Worm (Caenorhabditis elegans) whole organism, L4 larva: ENCODE data around the gene C52G5.2.
A peak's percentile ranks its signal among the peaks of the same experiment; 100 is the strongest.

ENCODE experiments used
- D1046.2 ChIP-seq: fragments of 200-800 bp; sonication (Bioruptor generic); IDR thresholded peaks from 2 replicates; pipeline ENCODE4 v1.3.6; 2022; ENCODE audit warnings: missing genetic modification characterization, missing compliant biosample characterization
- F26F4.8 ChIP-seq: fragments of 200-800 bp; sonication (Bioruptor generic); conservative IDR thresholded peaks from 2 replicates; pipeline ENCODE4 v1.3.6; 2022; ENCODE audit warnings: missing genetic modification characterization, missing compliant biosample characterization
- F44E2.7 ChIP-seq: fragments of 200-800 bp; sonication (Bioruptor generic); IDR thresholded peaks from 2 replicates; pipeline ENCODE4 v2.1.2; 2022; ENCODE audit warnings: missing genetic modification characterization, missing compliant biosample characterization
- T26A8.4 ChIP-seq: fragments of 200-800 bp; sonication (Bioruptor generic); IDR thresholded peaks from 2 replicates; pipeline ENCODE4 v1.3.6; 2022; ENCODE audit warnings: missing genetic modification characterization, missing compliant biosample characterization
- Y105C5A.15 ChIP-seq: fragments of 200-800 bp; sonication (Bioruptor generic); IDR thresholded peaks from 2 replicates; pipeline ENCODE4 v1.3.6; 2022; ENCODE audit warnings: missing genetic modification characterization, missing compliant biosample characterization
- Y75B8A.6 ChIP-seq: fragments of 200-800 bp; sonication (Bioruptor generic); IDR thresholded peaks from 2 replicates; pipeline ENCODE4 v1.3.6; 2022; ENCODE audit warnings: missing genetic modification reagents, missing genetic modification characterization, missing compliant biosample characterization
- ZK546.5 ChIP-seq, 2 experiments: sonication (generic microtip); optimal IDR thresholded peaks; 2 replicates each; lab custom pipeline; 2017; ENCODE audit warnings: missing biosample characterization in 2 of 2, missing genetic modification characterization in 2 of 2
- aha-1 ChIP-seq: fragments of 150-350 bp; peaks from one replicate; lab custom pipeline; 2014; ENCODE audit warnings: missing biosample characterization, missing genetic modification characterization
- aly-2 ChIP-seq: sonication (generic microtip); optimal IDR thresholded peaks from 2 replicates; lab custom pipeline; 2018; ENCODE audit warnings: missing biosample characterization, missing genetic modification characterization
- ama-1 ChIP-seq: fragments of 150-350 bp; optimal IDR thresholded peaks from 2 replicates; lab custom pipeline; 2014; ENCODE audit warnings: inconsistent platforms, mixed read lengths
- ceh-32 ChIP-seq: sonication (generic microtip); optimal IDR thresholded peaks from 2 replicates; lab custom pipeline; 2016; ENCODE audit warnings: mild to moderate bottlenecking, missing genetic modification characterization, missing compliant biosample characterization; ENCODE audit not compliant: poor library complexity
- ceh-44 ChIP-seq: fragments of 200-800 bp; sonication (Bioruptor generic); IDR thresholded peaks from 2 replicates; pipeline ENCODE4 v1.3.6; 2022; ENCODE audit warnings: missing genetic modification reagents, missing genetic modification characterization, missing compliant biosample characterization
- cey-2 ChIP-seq: sonication (generic microtip); optimal IDR thresholded peaks from 3 replicates; lab custom pipeline; 2017; ENCODE audit warnings: missing genetic modification characterization, mild to moderate bottlenecking, missing compliant biosample characterization, antibody characterized with exemption, borderline replicate concordance; ENCODE audit not compliant: insufficient read depth
- ctbp-1 ChIP-seq: fragments of 200-800 bp; sonication (Bioruptor generic); IDR thresholded peaks from 2 replicates; pipeline ENCODE4 v1.3.6; 2022; ENCODE audit warnings: missing genetic modification reagents, missing genetic modification characterization, missing compliant biosample characterization
- daf-12 ChIP-seq: fragments of 150-350 bp; optimal IDR thresholded peaks from 2 replicates; lab custom pipeline; 2014; ENCODE audit warnings: missing biosample characterization, missing genetic modification reagents, missing genetic modification characterization
- daf-19 ChIP-seq: fragments of 200-800 bp; sonication (Bioruptor generic); conservative IDR thresholded peaks from 2 replicates; pipeline ENCODE4 v1.3.6; 2022; ENCODE audit warnings: missing genetic modification characterization, missing compliant biosample characterization
- dmd-6 ChIP-seq: fragments of 200-800 bp; sonication (Bioruptor generic); IDR thresholded peaks from 2 replicates; pipeline ENCODE4 v1.3.6; 2022; ENCODE audit warnings: missing genetic modification reagents, missing genetic modification characterization, missing compliant biosample characterization
- fos-1 ChIP-seq: fragments of 150-350 bp; optimal IDR thresholded peaks from 2 replicates; lab custom pipeline; 2014; ENCODE audit warnings: missing biosample characterization, missing genetic modification characterization
- hlh-11 ChIP-seq: fragments of 200-800 bp; sonication (Bioruptor generic); optimal IDR thresholded peaks from 2 replicates; lab custom pipeline; 2018; ENCODE audit warnings: mild to moderate bottlenecking, missing genetic modification characterization, missing compliant biosample characterization
- hlh-30 ChIP-seq: sonication (generic microtip); optimal IDR thresholded peaks from 2 replicates; lab custom pipeline; 2017; ENCODE audit warnings: antibody characterized with exemption, mild to moderate bottlenecking, missing genetic modification characterization, missing compliant biosample characterization; ENCODE audit not compliant: insufficient read depth
- hmg-1.1 ChIP-seq: fragments of 200-800 bp; sonication (Bioruptor generic); IDR thresholded peaks from 2 replicates; pipeline ENCODE4 v1.3.6; 2022; ENCODE audit warnings: missing genetic modification reagents, missing genetic modification characterization, missing compliant biosample characterization
- lsy-2 ChIP-seq, 2 experiments: fragments of 150-350 bp in 1 of 2; sonication (generic microtip) in 1 of 2; optimal IDR thresholded peaks; 2 replicates each; lab custom pipeline; 2014 to 2017; ENCODE audit warnings: missing biosample characterization in 2 of 2, missing genetic modification characterization in 2 of 2
- mdl-1 ChIP-seq, 2 experiments: fragments of 150-350 bp in 1 of 2; sonication (generic microtip) in 1 of 2; optimal IDR thresholded peaks; 2 replicates each; lab custom pipeline; 2014 to 2017; ENCODE audit warnings: missing biosample characterization in 2 of 2, missing genetic modification characterization in 2 of 2
- mdt-29 ChIP-seq: fragments of 200-800 bp; sonication (Bioruptor generic); IDR thresholded peaks from 2 replicates; pipeline ENCODE4 v1.3.6; 2022; ENCODE audit warnings: missing genetic modification reagents, missing genetic modification characterization, missing compliant biosample characterization
- mep-1 ChIP-seq: fragments of 150-350 bp; sonication (generic microtip); optimal IDR thresholded peaks from 3 replicates; lab custom pipeline; 2014; ENCODE audit warnings: missing biosample characterization, missing genetic modification characterization
- mes-2 ChIP-seq: sonication (generic microtip); optimal IDR thresholded peaks from 2 replicates; lab custom pipeline; 2016; ENCODE audit warnings: missing genotype, mild to moderate bottlenecking, missing genetic modification characterization, missing compliant biosample characterization; ENCODE audit not compliant: poor library complexity, severe bottlenecking
- mxl-3 ChIP-seq: fragments of 200-800 bp; sonication (Bioruptor generic); optimal IDR thresholded peaks from 2 replicates; lab custom pipeline; 2018; ENCODE audit warnings: mild to moderate bottlenecking, missing genetic modification characterization, missing compliant biosample characterization
- nhr-10 ChIP-seq: fragments of 150-350 bp; optimal IDR thresholded peaks from 2 replicates; lab custom pipeline; 2014; ENCODE audit warnings: missing biosample characterization, missing genetic modification characterization
- nhr-102 ChIP-seq: sonication (generic microtip); optimal IDR thresholded peaks from 2 replicates; lab custom pipeline; 2016; ENCODE audit warnings: mild to moderate bottlenecking, missing genetic modification characterization, moderate library complexity, missing compliant biosample characterization
- nhr-111 ChIP-seq: fragments of 200-800 bp; sonication (Bioruptor generic); optimal IDR thresholded peaks from 2 replicates; lab custom pipeline; 2018; ENCODE audit warnings: mild to moderate bottlenecking, missing genetic modification characterization, missing compliant biosample characterization
- nhr-237 ChIP-seq: sonication (generic microtip); optimal IDR thresholded peaks from 2 replicates; lab custom pipeline; 2017; ENCODE audit warnings: missing biosample characterization, missing genetic modification characterization
- nhr-25 ChIP-seq: sonication (generic microtip); optimal IDR thresholded peaks from 2 replicates; lab custom pipeline; 2017; ENCODE audit warnings: missing genetic modification characterization, mild to moderate bottlenecking, missing compliant biosample characterization, antibody characterized with exemption, moderate library complexity, borderline replicate concordance; ENCODE audit not compliant: insufficient read depth
- nhr-28 ChIP-seq: fragments of 150-350 bp; optimal IDR thresholded peaks from 2 replicates; lab custom pipeline; 2014; ENCODE audit warnings: missing biosample characterization, missing genetic modification characterization
- nhr-48 ChIP-seq: sonication (generic microtip); optimal IDR thresholded peaks from 2 replicates; lab custom pipeline; 2016; ENCODE audit warnings: mild to moderate bottlenecking, missing genetic modification characterization, missing compliant biosample characterization
- nhr-6 ChIP-seq: fragments of 150-350 bp; optimal IDR thresholded peaks from 2 replicates; lab custom pipeline; 2014; ENCODE audit warnings: missing biosample characterization, missing genetic modification characterization
- nhr-76 ChIP-seq: fragments of 150-350 bp; optimal IDR thresholded peaks from 2 replicates; lab custom pipeline; 2014; ENCODE audit warnings: missing biosample characterization, missing genetic modification characterization
- nhr-77 ChIP-seq: fragments of 150-350 bp; optimal IDR thresholded peaks from 2 replicates; lab custom pipeline; 2014; ENCODE audit warnings: missing biosample characterization, missing genetic modification characterization
- pha-4 ChIP-seq, 2 experiments: fragments of 150-350 bp in 1 of 2; fragments of 200-800 bp in 1 of 2; sonication (Bioruptor generic) in 1 of 2; IDR thresholded peaks in 1 of 2; optimal IDR thresholded peaks in 1 of 2; 2 replicates each; pipeline versions ENCODE4 v1.3.6 to Lab custom; 2014 to 2022; ENCODE audit warnings: missing genetic modification characterization in 2 of 2, missing genetic modification reagents in 2 of 2, missing biosample characterization in 1 of 2, missing compliant biosample characterization in 1 of 2
- pqm-1 ChIP-seq: sonication (generic microtip); optimal IDR thresholded peaks from 2 replicates; lab custom pipeline; 2017; ENCODE audit warnings: missing biosample characterization, missing genetic modification characterization
- sdz-12 ChIP-seq: fragments of 200-800 bp; sonication (Bioruptor generic); optimal IDR thresholded peaks from 2 replicates; lab custom pipeline; 2018; ENCODE audit warnings: mild to moderate bottlenecking, missing genetic modification characterization, missing compliant biosample characterization
- snpc-1.2 ChIP-seq: fragments of 200-800 bp; sonication (Bioruptor generic); IDR thresholded peaks from 2 replicates; pipeline ENCODE4 v1.3.6; 2022; ENCODE audit warnings: missing genetic modification reagents, missing genetic modification characterization, missing compliant biosample characterization
- tag-97 ChIP-seq: fragments of 200-800 bp; sonication (Bioruptor generic); IDR thresholded peaks from 2 replicates; pipeline ENCODE4 v1.3.6; 2022; ENCODE audit warnings: missing genetic modification characterization, missing compliant biosample characterization
- unc-39 ChIP-seq: sonication (generic microtip); optimal IDR thresholded peaks from 2 replicates; lab custom pipeline; 2017; ENCODE audit warnings: missing biosample characterization, missing genetic modification characterization
- unc-62 ChIP-seq, 3 experiments: fragments of 150-350 bp in 1 of 3; sonication (generic microtip); optimal IDR thresholded peaks in 2 of 3; peaks in 1 of 3; 1 replicate in 1 of 3; 2 replicates in 2 of 3; lab custom pipeline; 2014 to 2017; ENCODE audit warnings: missing biosample characterization in 3 of 3, missing genetic modification characterization in 3 of 3, missing genetic modification reagents in 3 of 3, missing genotype in 1 of 3
- vab-7 ChIP-seq: fragments of 200-800 bp; sonication (Bioruptor generic); IDR thresholded peaks from 2 replicates; pipeline ENCODE4 v1.3.6; 2022; ENCODE audit warnings: missing genetic modification reagents, missing genetic modification characterization, missing compliant biosample characterization
- zip-2 ChIP-seq: fragments of 150-350 bp; optimal IDR thresholded peaks from 2 replicates; lab custom pipeline; 2014; ENCODE audit warnings: missing biosample characterization, missing genetic modification characterization
- ztf-11 ChIP-seq: fragments of 150-350 bp; optimal IDR thresholded peaks from 2 replicates; lab custom pipeline; 2014; ENCODE audit warnings: missing biosample characterization, missing genetic modification characterization

Gene C52G5.2

ce11 chrX:12843530-12843929 lies 419 bp downstream of the C52G5.2 start (continued):
- peak; percentile 47 for TF ChIP-seq nhr-77 (tag; lab: Kevin White, UChicago)
- no peak for TF ChIP-seq zip-2 (tag; lab: Kevin White, UChicago)
- no peak for TF ChIP-seq mxl-3 (GFP tag; lab: Kevin White, UChicago)
- TF ChIP-seq vab-7, result peak; percentile 77
- no peak for TF ChIP-seq ztf-11 (tag; lab: Kevin White, UChicago)
- TF ChIP-seq nhr-76 (tag; lab: Kevin White, UChicago), result no peak
- TF ChIP-seq nhr-237 (tag; lab: Kevin White, UChicago), result no peak
- TF ChIP-seq Y75B8A.6 (GFP tag; lab: Robert Waterston, UW), result peak; percentile 62; the same call in 1 of the 2 replicates
- TF ChIP-seq sdz-12, result no peak
- peak; percentile 59 for TF ChIP-seq mdt-29 (GFP tag; lab: Robert Waterston, UW)
- TF ChIP-seq nhr-6 (tag; lab: Kevin White, UChicago), result peak; percentile 6
- no peak for TF ChIP-seq F44E2.7
- TF ChIP-seq unc-62 (GFP tag; optimal IDR thresholded peaks at IDR 0.05 in 1 of 2; lab: Kevin White, UChicago), result peak in 1 of 2 experiments; percentile 72
- no peak for TF ChIP-seq unc-62 (tag; optimal IDR thresholded peaks at IDR 0.05; lab: Kevin White, UChicago)
- TF ChIP-seq nhr-111 (GFP tag; lab: Kevin White, UChicago), result no peak
- peak; percentile 74 for TF ChIP-seq D1046.2
- peak; percentile 82 for TF ChIP-seq hmg-1.1 (GFP tag; lab: Robert Waterston, UW)
- TF ChIP-seq nhr-10 (tag; lab: Kevin White, UChicago), result no peak
- TF ChIP-seq mep-1 (tag; lab: Kevin White, UChicago), result peak; percentile 67
- TF ChIP-seq ama-1 (lab: Kevin White, UChicago), result no peak
- TF ChIP-seq ZK546.5 (tag; optimal IDR thresholded peaks at IDR 0.05; lab: Kevin White, UChicago), result no peak
- TF ChIP-seq hlh-11 (tag; lab: Kevin White, UChicago), result peak; percentile 12
- TF ChIP-seq dmd-6 (GFP tag; lab: Robert Waterston, UW), result peak; percentile 74
- TF ChIP-seq Y105C5A.15 (GFP tag; lab: Robert Waterston, UW), result 0 out of 2 replicates have a peak, but pooled peaks have one; percentile 16
- no peak for TF ChIP-seq F26F4.8 (GFP tag; lab: Robert Waterston, UW)
- peak; percentile 89 for TF ChIP-seq snpc-1.2 (GFP tag; lab: Robert Waterston, UW)
- TF ChIP-seq hlh-30 (tag; lab: Kevin White, UChicago), result peak; percentile 49
- no peak for TF ChIP-seq fos-1

- no peak for TF ChIP-seq T26A8.4
- TF ChIP-seq cey-2 (tag; lab: Kevin White, UChicago), result peak; percentile 37
- peak in 1 of 2 experiments; percentile 76 for TF ChIP-seq mdl-1 (tag; optimal IDR thresholded peaks at IDR 0.05; lab: Kevin White, UChicago)
- TF ChIP-seq ceh-32 (tag; lab: Kevin White, UChicago), result no peak
- peak; percentile 21 for TF ChIP-seq aha-1 (tag; lab: Kevin White, UChicago)
- TF ChIP-seq daf-12 (tag; lab: Kevin White, UChicago), result no peak
- TF ChIP-seq pha-4 (GFP tag; IDR thresholded peaks at IDR 0.05; lab: Robert Waterston, UW), result no peak
- TF ChIP-seq pha-4 (tag; optimal IDR thresholded peaks at IDR 0.05; lab: Kevin White, UChicago), result no peak
- TF ChIP-seq mes-2 (tag; lab: Kevin White, UChicago), result peak; percentile 2
- TF ChIP-seq nhr-102 (tag; lab: Kevin White, UChicago), result no peak
- TF ChIP-seq unc-39 (tag; lab: Kevin White, UChicago), result no peak
- no peak for TF ChIP-seq tag-97 (GFP tag; lab: Robert Waterston, UW)
- peak; percentile 76 for TF ChIP-seq nhr-25
- peak; percentile 47 for TF ChIP-seq hlh-11 (tag; lab: Kevin White, UChicago)
- no peak for TF ChIP-seq daf-19
- no peak for TF ChIP-seq ctbp-1 (GFP tag; lab: Robert Waterston, UW)
- TF ChIP-seq nhr-10 (tag; lab: Kevin White, UChicago), result no peak
- TF ChIP-seq nhr-28 (tag; lab: Kevin White, UChicago), result peak; percentile 6
- no peak for TF ChIP-seq aly-2 (tag; lab: Kevin White, UChicago)
- peak; percentile 77 for TF ChIP-seq nhr-48 (tag; lab: Kevin White, UChicago)
- no peak for TF ChIP-seq ceh-44 (GFP tag; lab: Robert Waterston, UW)
- TF ChIP-seq pqm-1, result no peak
- TF ChIP-seq mxl-3 (GFP tag; lab: Kevin White, UChicago), result peak; percentile 58
- TF ChIP-seq dmd-6 (GFP tag; lab: Robert Waterston, UW), result peak; percentile 25; the same call in 1 of the 2 replicates
- peak in 1 of 2 experiments; percentile 5 for TF ChIP-seq lsy-2 (tag; optimal IDR thresholded peaks at IDR 0.05; lab: Kevin White, UChicago)
- TF ChIP-seq mep-1 (tag; lab: Kevin White, UChicago), result no peak
- TF ChIP-seq, all 104 proteins: peak for 11
Measured at ce11 chrX:12844170-12844569, 1.1 kb downstream of the C52G5.2 start.
